Worm (Caenorhabditis elegans) whole organism, L4 larva: Measurements from ENCODE around the gene gsto-1.

ENCODE experiments used
- ama-1 ChIP-seq: fragments of 150-350 bp; optimal IDR thresholded peaks from 2 replicates; lab custom pipeline; 2014; ENCODE audit warnings: inconsistent platforms, mixed read lengths
- ceh-82 ChIP-seq: sonication (generic microtip); optimal IDR thresholded peaks from 2 replicates; lab custom pipeline; 2017; ENCODE audit warnings: missing biosample characterization, missing genetic modification characterization
- daf-12 ChIP-seq: fragments of 150-350 bp; optimal IDR thresholded peaks from 2 replicates; lab custom pipeline; 2014; ENCODE audit warnings: missing biosample characterization, missing genetic modification reagents, missing genetic modification characterization
- daf-8 ChIP-seq: fragments of 200-800 bp; sonication (Bioruptor generic); IDR thresholded peaks from 2 replicates; pipeline ENCODE4 v1.3.6; 2022; ENCODE audit warnings: missing genetic modification characterization, missing compliant biosample characterization
- duxl-1 ChIP-seq: sonication (generic microtip); optimal IDR thresholded peaks from 2 replicates; lab custom pipeline; 2016; ENCODE audit warnings: mild to moderate bottlenecking, missing genetic modification characterization, moderate library complexity, missing compliant biosample characterization; ENCODE audit not compliant: poor library complexity
- egl-27 ChIP-seq: sonication (generic microtip); optimal IDR thresholded peaks from 3 replicates; lab custom pipeline; 2017; ENCODE audit warnings: missing biosample characterization, missing genetic modification reagents, missing genetic modification characterization
- mdl-1 ChIP-seq, 2 experiments: fragments of 150-350 bp in 1 of 2; sonication (generic microtip) in 1 of 2; optimal IDR thresholded peaks; 2 replicates each; lab custom pipeline; 2014 to 2017; ENCODE audit warnings: missing biosample characterization in 2 of 2, missing genetic modification characterization in 2 of 2
- nhr-11 ChIP-seq: fragments of 150-350 bp; optimal IDR thresholded peaks from 2 replicates; lab custom pipeline; 2014; ENCODE audit warnings: missing biosample characterization, missing genetic modification characterization
- nhr-25 ChIP-seq: sonication (generic microtip); optimal IDR thresholded peaks from 2 replicates; lab custom pipeline; 2017; ENCODE audit warnings: missing genetic modification characterization, mild to moderate bottlenecking, missing compliant biosample characterization, antibody characterized with exemption, moderate library complexity, borderline replicate concordance; ENCODE audit not compliant: insufficient read depth
- nhr-6 ChIP-seq: fragments of 150-350 bp; optimal IDR thresholded peaks from 2 replicates; lab custom pipeline; 2014; ENCODE audit warnings: missing biosample characterization, missing genetic modification characterization
- nhr-76 ChIP-seq: fragments of 150-350 bp; optimal IDR thresholded peaks from 2 replicates; lab custom pipeline; 2014; ENCODE audit warnings: missing biosample characterization, missing genetic modification characterization
- pha-4 ChIP-seq, 2 experiments: fragments of 150-350 bp in 1 of 2; fragments of 200-800 bp in 1 of 2; sonication (Bioruptor generic) in 1 of 2; IDR thresholded peaks in 1 of 2; optimal IDR thresholded peaks in 1 of 2; 2 replicates each; pipeline versions ENCODE4 v1.3.6 to Lab custom; 2014 to 2022; ENCODE audit warnings: missing genetic modification characterization in 2 of 2, missing genetic modification reagents in 2 of 2, missing biosample characterization in 1 of 2, missing compliant biosample characterization in 1 of 2

DNA sequence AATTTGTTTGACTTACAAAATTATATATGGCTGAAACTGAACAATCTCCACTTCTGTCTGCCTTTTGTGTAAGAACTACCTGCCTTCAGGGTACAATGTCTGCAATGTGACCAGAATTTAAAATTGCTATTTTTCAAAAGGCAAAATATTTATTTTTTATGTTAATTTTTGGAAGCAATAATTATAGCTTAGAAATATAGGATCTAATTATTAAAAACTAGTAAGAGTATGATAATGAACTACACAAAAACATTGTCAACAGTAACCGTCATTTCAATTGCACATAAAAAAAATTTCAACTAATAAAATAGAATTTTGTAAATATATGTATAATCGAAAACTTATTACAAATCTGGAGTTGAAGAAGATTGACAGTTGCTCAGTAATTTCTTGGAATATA lies 10.1 kb upstream of the gsto-1 start, which contains the start of gene C29E4.9:
- TF ChIP-seq daf-8 (GFP tag; lab: Robert Waterston, UW) (no peak), duxl-1 (tag; lab: Kevin White, UChicago) (no peak), nhr-11 (no peak), mdl-1 (tag; optimal IDR thresholded peaks at IDR 0.05; lab: Kevin White, UChicago) (no peak), egl-27 (no peak), daf-12 (tag; lab: Kevin White, UChicago) (no peak), pha-4 (GFP tag; IDR thresholded peaks at IDR 0.05; lab: Robert Waterston, UW) (no peak), pha-4 (tag; optimal IDR thresholded peaks at IDR 0.05; lab: Kevin White, UChicago) (no peak), nhr-6 (no peak), nhr-76 (no peak), nhr-25 (tag; lab: Kevin White, UChicago) (no peak), ama-1 (lab: Kevin White, UChicago) (no peak), ceh-82 (tag; lab: Kevin White, UChicago) (no peak)
